Worm (Caenorhabditis elegans) whole organism, mixed stage, embryonic: Measurements from ENCODE around the gene urm-1.

ENCODE experiments used
- M03D4.4 ChIP-seq: sonication (generic microtip); optimal IDR thresholded peaks from 2 replicates; lab custom pipeline; 2017; ENCODE audit warnings: mild to moderate bottlenecking, missing genetic modification characterization, missing compliant biosample characterization
- bed-3 ChIP-seq: fragments of 200-800 bp; sonication (Bioruptor generic); optimal IDR thresholded peaks from 3 replicates; lab custom pipeline; 2018; ENCODE audit warnings: mild to moderate bottlenecking, missing genetic modification characterization, moderate library complexity, missing compliant biosample characterization
- blmp-1 ChIP-seq: fragments of 150-350 bp; optimal IDR thresholded peaks from 2 replicates; lab custom pipeline; 2014; ENCODE audit warnings: missing biosample characterization, missing genetic modification characterization
- ceh-39 ChIP-seq: fragments of 150-350 bp; optimal IDR thresholded peaks from 2 replicates; lab custom pipeline; 2014; ENCODE audit warnings: missing biosample characterization, missing genetic modification characterization
- ceh-43 ChIP-seq: fragments of 200-800 bp; sonication (Bioruptor generic); optimal IDR thresholded peaks from 2 replicates; lab custom pipeline; 2018; ENCODE audit warnings: mild to moderate bottlenecking, missing genetic modification characterization, moderate library complexity, missing compliant biosample characterization
- ceh-83 ChIP-seq: fragments of 200-800 bp; sonication (Bioruptor generic); optimal IDR thresholded peaks from 2 replicates; lab custom pipeline; 2018; ENCODE audit warnings: mild to moderate bottlenecking, missing genetic modification characterization, missing compliant biosample characterization
- ces-1 ChIP-seq: fragments of 150-350 bp; optimal IDR thresholded peaks from 2 replicates; lab custom pipeline; 2014; ENCODE audit warnings: missing biosample characterization, missing genetic modification reagents, missing genetic modification characterization
- cnd-1 ChIP-seq: fragments of 200-800 bp; sonication (Bioruptor generic); optimal IDR thresholded peaks from 2 replicates; lab custom pipeline; 2018; ENCODE audit warnings: mild to moderate bottlenecking, missing genetic modification characterization, missing compliant biosample characterization
- drap-1 ChIP-seq: fragments of 200-800 bp; sonication (Bioruptor generic); optimal IDR thresholded peaks from 3 replicates; lab custom pipeline; 2018; ENCODE audit warnings: mild to moderate bottlenecking, missing genetic modification characterization, missing compliant biosample characterization
- elt-1 ChIP-seq: sonication (generic microtip); optimal IDR thresholded peaks from 2 replicates; lab custom pipeline; 2017; ENCODE audit warnings: missing genetic modification characterization, mild to moderate bottlenecking, missing compliant biosample characterization, antibody characterized with exemption, moderate library complexity, borderline replicate concordance; ENCODE audit not compliant: insufficient read depth
- elt-3 ChIP-seq: fragments of 150-350 bp; optimal IDR thresholded peaks from 2 replicates; lab custom pipeline; 2014; ENCODE audit warnings: missing biosample characterization, missing genetic modification characterization
- flh-1 ChIP-seq: fragments of 200-800 bp; sonication (Bioruptor generic); optimal IDR thresholded peaks from 2 replicates; lab custom pipeline; 2018; ENCODE audit warnings: mild to moderate bottlenecking, missing genetic modification characterization, moderate library complexity, missing compliant biosample characterization
- ham-2 ChIP-seq: fragments of 200-800 bp; sonication (Bioruptor generic); optimal IDR thresholded peaks from 2 replicates; lab custom pipeline; 2018; ENCODE audit warnings: mild to moderate bottlenecking, missing genetic modification characterization, missing compliant biosample characterization
- hlh-1 ChIP-seq: fragments of 150-350 bp; optimal IDR thresholded peaks from 2 replicates; lab custom pipeline; 2014; ENCODE audit warnings: missing biosample characterization, missing genetic modification reagents, missing genetic modification characterization
- lin-13 ChIP-seq: fragments of 150-350 bp; optimal IDR thresholded peaks from 2 replicates; lab custom pipeline; 2014; ENCODE audit warnings: missing biosample characterization, missing genetic modification characterization
- lin-32 ChIP-seq: fragments of 200-800 bp; sonication (Bioruptor generic); optimal IDR thresholded peaks from 2 replicates; lab custom pipeline; 2018; ENCODE audit warnings: mild to moderate bottlenecking, missing genetic modification characterization, missing compliant biosample characterization
- lsy-2 ChIP-seq: fragments of 150-350 bp; optimal IDR thresholded peaks from 2 replicates; lab custom pipeline; 2014; ENCODE audit warnings: missing biosample characterization, missing genetic modification characterization
- mab-5 ChIP-seq: fragments of 150-350 bp; optimal IDR thresholded peaks from 2 replicates; lab custom pipeline; 2014; ENCODE audit warnings: missing biosample characterization, missing genetic modification characterization
- mep-1 ChIP-seq: fragments of 150-350 bp; optimal IDR thresholded peaks from 2 replicates; lab custom pipeline; 2017; ENCODE audit warnings: missing biosample characterization, missing genetic modification reagents, missing genetic modification characterization, inconsistent platforms
- mls-2 ChIP-seq: sonication (generic microtip); optimal IDR thresholded peaks from 2 replicates; lab custom pipeline; 2016; ENCODE audit warnings: mild to moderate bottlenecking, missing genetic modification characterization, moderate library complexity, missing compliant biosample characterization
- nhr-12 ChIP-seq: fragments of 150-350 bp; optimal IDR thresholded peaks from 2 replicates; lab custom pipeline; 2014; ENCODE audit warnings: missing biosample characterization, missing genetic modification characterization
- nhr-2 ChIP-seq: fragments of 150-350 bp; optimal IDR thresholded peaks from 2 replicates; lab custom pipeline; 2014; ENCODE audit warnings: missing biosample characterization, missing genetic modification characterization
- nhr-237 ChIP-seq: fragments of 150-350 bp; optimal IDR thresholded peaks from 2 replicates; lab custom pipeline; 2014; ENCODE audit warnings: missing biosample characterization, missing genetic modification characterization
- nhr-28 ChIP-seq: fragments of 150-350 bp; optimal IDR thresholded peaks from 2 replicates; lab custom pipeline; 2014; ENCODE audit warnings: missing biosample characterization, missing genetic modification characterization
- nhr-76 ChIP-seq: sonication (generic microtip); optimal IDR thresholded peaks from 2 replicates; lab custom pipeline; 2017; ENCODE audit warnings: missing biosample characterization, missing genetic modification characterization
- pha-4 ChIP-seq: fragments of 150-350 bp; optimal IDR thresholded peaks from 2 replicates; lab custom pipeline; 2018; ENCODE audit warnings: missing biosample characterization, missing genetic modification reagents, missing genetic modification characterization
- sem-2 ChIP-seq: fragments of 200-800 bp; sonication (Bioruptor generic); optimal IDR thresholded peaks from 2 replicates; lab custom pipeline; 2018; ENCODE audit warnings: mild to moderate bottlenecking, missing genetic modification characterization, missing compliant biosample characterization
- snpc-4 ChIP-seq: fragments of 150-350 bp; optimal IDR thresholded peaks from 2 replicates; lab custom pipeline; 2014; ENCODE audit warnings: missing biosample characterization, missing genetic modification characterization
- sptf-1 ChIP-seq: sonication (generic microtip); optimal IDR thresholded peaks from 2 replicates; lab custom pipeline; 2017; ENCODE audit warnings: mild to moderate bottlenecking, missing genetic modification characterization, moderate library complexity, missing compliant biosample characterization
- tbx-8 ChIP-seq: fragments of 200-800 bp; sonication (Bioruptor generic); optimal IDR thresholded peaks from 2 replicates; lab custom pipeline; 2018; ENCODE audit warnings: mild to moderate bottlenecking, missing genetic modification characterization, moderate library complexity, missing compliant biosample characterization
- unc-120 ChIP-seq: sonication (generic microtip); optimal IDR thresholded peaks from 2 replicates; lab custom pipeline; 2017; ENCODE audit warnings: missing genetic modification characterization, missing compliant biosample characterization; ENCODE audit not compliant: poor library complexity, severe bottlenecking
- unc-39 ChIP-seq: fragments of 150-350 bp; optimal IDR thresholded peaks from 2 replicates; lab custom pipeline; 2014; ENCODE audit warnings: missing biosample characterization, missing genetic modification characterization
- unc-62 ChIP-seq: fragments of 150-350 bp; optimal IDR thresholded peaks from 2 replicates; lab custom pipeline; 2014; ENCODE audit warnings: missing biosample characterization, missing genetic modification reagents, missing genetic modification characterization
- zip-8 ChIP-seq: fragments of 150-350 bp; optimal IDR thresholded peaks from 2 replicates; lab custom pipeline; 2014; ENCODE audit warnings: missing biosample characterization, missing genetic modification characterization
- ztf-11 ChIP-seq: fragments of 150-350 bp; optimal IDR thresholded peaks from 2 replicates; lab custom pipeline; 2014; ENCODE audit warnings: missing biosample characterization, missing genetic modification characterization

The urm-1 gene

DNA sequence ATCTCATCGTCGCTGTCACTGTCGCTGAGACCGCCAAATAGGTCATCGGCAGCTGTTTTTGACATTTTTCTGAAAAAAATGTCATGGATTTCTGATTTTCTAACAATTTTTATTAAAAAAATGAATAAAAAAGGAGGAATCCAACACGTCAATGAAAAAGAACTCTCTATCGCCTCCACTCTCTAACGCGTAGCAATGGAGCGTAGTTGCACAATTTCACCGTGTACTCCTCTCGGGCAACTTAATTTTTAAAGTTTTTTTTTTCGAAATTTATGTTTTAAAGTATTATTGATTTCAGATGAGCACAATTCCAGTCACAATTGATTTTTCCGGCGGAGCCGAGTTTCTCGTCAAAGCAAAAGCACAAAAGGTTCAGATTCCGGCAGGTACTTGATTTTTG, at the start of gene urm-1, which contains the start of gene taf-11.3:
TSS of gene urm-1 (plus strand) at position 299 of the 400 bp plus-strand sequence.
TSS of gene taf-11.3 (minus strand) at position 69 of the 400 bp plus-strand sequence.
- peak; percentile 49 for TF ChIP-seq ceh-39 (tag; lab: Kevin White, UChicago)
- peak; percentile 54 for TF ChIP-seq nhr-237 (tag; lab: Kevin White, UChicago)
- TF ChIP-seq nhr-12: no peak
- TF ChIP-seq ces-1 (GFP tag; lab: Kevin White, UChicago): peak; percentile 77
- TF ChIP-seq hlh-1 (tag; lab: Kevin White, UChicago): peak; percentile 13
- TF ChIP-seq lin-13 (tag; lab: Kevin White, UChicago): peak; percentile 49
- no peak for TF ChIP-seq lin-32 (GFP tag; lab: Kevin White, UChicago)
- peak; percentile 34 for TF ChIP-seq lsy-2 (tag; lab: Kevin White, UChicago)
- no peak for TF ChIP-seq cnd-1 (tag; lab: Kevin White, UChicago)
- TF ChIP-seq mep-1 (tag; lab: Kevin White, UChicago): peak; percentile 75
- TF ChIP-seq pha-4 (tag; lab: Kevin White, UChicago): peak; percentile 67

DNA sequence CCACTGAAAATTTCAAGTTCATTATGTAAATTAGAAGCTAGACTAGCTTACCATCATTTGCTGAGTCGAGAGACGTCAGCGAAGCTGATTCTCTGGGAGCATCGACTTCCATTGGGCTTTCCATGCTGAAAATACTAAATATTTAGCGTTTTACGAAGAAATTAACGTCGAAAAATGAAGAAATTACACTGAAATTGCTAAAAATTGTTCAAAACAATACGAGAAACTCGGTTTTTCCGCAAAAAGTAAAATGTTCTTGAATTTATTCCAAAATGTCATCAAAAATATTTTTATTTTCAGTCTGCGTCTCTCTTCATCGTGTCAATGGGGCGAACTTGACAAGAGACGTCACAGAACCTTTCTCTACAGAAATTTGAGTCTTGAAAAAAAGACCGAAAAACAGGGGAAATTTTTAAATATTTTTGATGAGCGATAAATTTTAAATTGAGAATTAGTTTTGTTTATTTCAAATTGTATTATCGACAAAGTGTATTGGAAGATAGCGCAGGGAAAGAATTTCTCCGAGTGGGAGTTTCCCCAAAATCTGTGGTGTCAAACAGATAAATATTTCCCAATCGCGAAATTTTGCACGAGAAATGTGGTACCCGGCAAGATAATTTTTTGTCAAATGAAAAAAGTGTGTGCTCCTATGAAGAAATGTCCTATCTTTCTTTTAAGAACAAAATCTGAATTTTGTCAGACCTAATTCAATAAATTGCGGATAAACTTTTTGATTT, 44.7 kb upstream of the urm-1 start, which contains the start of gene ecps-1:
TSS of gene ecps-1 (minus strand) at position 125 of the 737 bp plus-strand sequence.
- no peak for TF ChIP-seq flh-1
- peak; percentile 88 for TF ChIP-seq nhr-237 (tag; lab: Kevin White, UChicago)
- TF ChIP-seq hlh-1 (tag; lab: Kevin White, UChicago): no peak
- TF ChIP-seq zip-8 (tag; lab: Kevin White, UChicago): no peak
- no peak for TF ChIP-seq unc-39 (tag; lab: Kevin White, UChicago)
- no peak for TF ChIP-seq tbx-8 (GFP tag; lab: Kevin White, UChicago)
- TF ChIP-seq cnd-1 (tag; lab: Kevin White, UChicago): peak; percentile 24
- TF ChIP-seq snpc-4: no peak
- TF ChIP-seq sptf-1: no peak
- TF ChIP-seq bed-3 (GFP tag; lab: Kevin White, UChicago): no peak
- no peak for TF ChIP-seq M03D4.4 (tag; lab: Kevin White, UChicago)
- TF ChIP-seq ceh-39 (tag; lab: Kevin White, UChicago): peak; percentile 81
- TF ChIP-seq ceh-83 (GFP tag; lab: Kevin White, UChicago): no peak
- TF ChIP-seq ztf-11 (tag; lab: Kevin White, UChicago): no peak
- TF ChIP-seq elt-3 (tag; lab: Kevin White, UChicago): no peak
- TF ChIP-seq ces-1 (GFP tag; lab: Kevin White, UChicago): peak; percentile 85
- TF ChIP-seq elt-1: no peak
- TF ChIP-seq nhr-28: no peak
- no peak for TF ChIP-seq mab-5
- no peak for TF ChIP-seq lin-32 (GFP tag; lab: Kevin White, UChicago)
- no peak for TF ChIP-seq ceh-43 (GFP tag; lab: Kevin White, UChicago)
- TF ChIP-seq nhr-76 (tag; lab: Kevin White, UChicago): no peak
- TF ChIP-seq pha-4 (tag; lab: Kevin White, UChicago): peak; percentile 66
- TF ChIP-seq drap-1: no peak
- TF ChIP-seq mls-2 (tag; lab: Kevin White, UChicago): no peak
- no peak for TF ChIP-seq ham-2
- peak; percentile 20 for TF ChIP-seq nhr-2 (tag; lab: Kevin White, UChicago)
- peak; percentile 63 for TF ChIP-seq lin-13 (tag; lab: Kevin White, UChicago)
- TF ChIP-seq sem-2 (GFP tag; lab: Kevin White, UChicago): no peak
- peak; percentile 98 for TF ChIP-seq mep-1 (tag; lab: Kevin White, UChicago)
- TF ChIP-seq unc-62 (GFP tag; lab: Kevin White, UChicago): no peak
- no peak for TF ChIP-seq unc-120 (tag; lab: Kevin White, UChicago)
- TF ChIP-seq lsy-2 (tag; lab: Kevin White, UChicago): peak; percentile 74
- no peak for TF ChIP-seq blmp-1 (tag; lab: Kevin White, UChicago)
- TF ChIP-seq nhr-12: no peak

DNA sequence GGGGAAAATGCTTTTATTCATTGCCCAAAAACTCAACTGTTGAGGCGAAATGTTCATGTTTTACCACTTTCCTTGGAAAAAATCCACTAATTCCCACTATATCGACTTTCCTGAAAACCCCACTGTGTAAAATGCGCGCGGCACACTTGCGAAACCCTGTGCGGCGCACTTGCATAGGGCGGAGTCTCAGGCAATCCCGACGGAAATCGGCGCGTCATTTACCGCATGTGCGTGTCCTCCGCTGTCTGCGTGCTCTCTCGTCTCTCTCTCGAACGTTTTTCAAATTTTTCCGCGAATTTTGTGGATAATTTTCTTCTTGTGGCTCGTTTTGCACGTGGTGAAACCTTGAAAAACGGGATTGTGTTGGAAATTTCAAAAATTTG, 44.1 kb upstream of the urm-1 start, which contains the start of gene atx-2:
TSS of gene atx-2 (plus strand) at position 226 of the 383 bp plus-strand sequence.
- TF ChIP-seq blmp-1 (tag; lab: Kevin White, UChicago): peak; percentile 91
- TF ChIP-seq drap-1: peak; percentile 99
- peak; percentile 81 for TF ChIP-seq unc-62 (GFP tag; lab: Kevin White, UChicago)
- TF ChIP-seq nhr-76 (tag; lab: Kevin White, UChicago): peak; percentile 98
- TF ChIP-seq sptf-1: peak; percentile 99
- TF ChIP-seq pha-4 (tag; lab: Kevin White, UChicago): peak; percentile 91
- TF ChIP-seq mls-2 (tag; lab: Kevin White, UChicago): peak; percentile 100
- TF ChIP-seq flh-1: peak; percentile 93
- peak; percentile 96 for TF ChIP-seq ham-2
- TF ChIP-seq zip-8 (tag; lab: Kevin White, UChicago): no peak
- peak; percentile 80 for TF ChIP-seq elt-3 (tag; lab: Kevin White, UChicago)
- peak; percentile 34 for TF ChIP-seq ces-1 (GFP tag; lab: Kevin White, UChicago)
- TF ChIP-seq bed-3 (GFP tag; lab: Kevin White, UChicago): peak; percentile 96
- TF ChIP-seq nhr-12: peak; percentile 100
- peak; percentile 100 for TF ChIP-seq unc-39 (tag; lab: Kevin White, UChicago)
- peak; percentile 66 for TF ChIP-seq nhr-237 (tag; lab: Kevin White, UChicago)
- peak; percentile 54 for TF ChIP-seq ceh-39 (tag; lab: Kevin White, UChicago)
- peak; percentile 90 for TF ChIP-seq tbx-8 (GFP tag; lab: Kevin White, UChicago)
- TF ChIP-seq ceh-43 (GFP tag; lab: Kevin White, UChicago): peak; percentile 97
- peak; percentile 95 for TF ChIP-seq lin-13 (tag; lab: Kevin White, UChicago)
- TF ChIP-seq cnd-1 (tag; lab: Kevin White, UChicago): peak; percentile 98
- TF ChIP-seq hlh-1 (tag; lab: Kevin White, UChicago): peak; percentile 92
- peak; percentile 62 for TF ChIP-seq mab-5
- peak; percentile 97 for TF ChIP-seq lin-32 (GFP tag; lab: Kevin White, UChicago)
- TF ChIP-seq snpc-4: no peak
- peak; percentile 95 for TF ChIP-seq sem-2 (GFP tag; lab: Kevin White, UChicago)
- TF ChIP-seq unc-120 (tag; lab: Kevin White, UChicago): peak; percentile 98
- TF ChIP-seq nhr-28: peak; percentile 74
- TF ChIP-seq elt-1: peak; percentile 92
- TF ChIP-seq lsy-2 (tag; lab: Kevin White, UChicago): peak; percentile 68
- TF ChIP-seq mep-1 (tag; lab: Kevin White, UChicago): peak; percentile 76
- peak; percentile 100 for TF ChIP-seq ztf-11 (tag; lab: Kevin White, UChicago)
- TF ChIP-seq nhr-2 (tag; lab: Kevin White, UChicago): no peak
- TF ChIP-seq M03D4.4 (tag; lab: Kevin White, UChicago): peak; percentile 98
- TF ChIP-seq ceh-83 (GFP tag; lab: Kevin White, UChicago): peak; percentile 93
